Fruit fly (Drosophila melanogaster) whole organism, wandering third instar larva: ENCODE results near the gene Cht7.

Source experiments
- Abd-B ChIP-seq: fragments of >200 bp; optimal IDR thresholded peaks from 2 replicates; lab custom pipeline; 2017; ENCODE audit warnings: missing biosample characterization, missing genetic modification characterization
- CG32264 ChIP-seq: fragments of 200-800 bp; sonication (Bioruptor generic); optimal IDR thresholded peaks from 2 replicates; lab custom pipeline; 2016; ENCODE audit warnings: missing biosample characterization, missing genetic modification characterization
- CrebA ChIP-seq: fragments of 200-800 bp; sonication (Bioruptor generic); optimal IDR thresholded peaks from 2 replicates; lab custom pipeline; 2016; ENCODE audit warnings: missing biosample characterization, mild to moderate bottlenecking, missing genetic modification characterization, borderline replicate concordance
- Dif ChIP-seq: fragments of 200-275, 200-300 bp; sonication (Bioruptor generic); optimal IDR thresholded peaks from 2 replicates; lab custom pipeline; 2018; ENCODE audit warnings: missing biosample characterization, missing genetic modification characterization; ENCODE audit not compliant: partially characterized antibody
- GATAd ChIP-seq: sonication (Bioruptor generic); optimal IDR thresholded peaks from 2 replicates; lab custom pipeline; 2016; ENCODE audit warnings: missing biosample characterization, missing genetic modification characterization
- HLH106 ChIP-seq: fragments of 200-800 bp; optimal IDR thresholded peaks from 3 replicates; lab custom pipeline; 2019; ENCODE audit warnings: missing biosample characterization, mild to moderate bottlenecking, missing genetic modification characterization, moderate library complexity
- Hnf4 ChIP-seq: fragments of 200-800 bp; sonication (Bioruptor generic); optimal IDR thresholded peaks from 2 replicates; lab custom pipeline; 2016; ENCODE audit warnings: missing biosample characterization, mild to moderate bottlenecking, missing genetic modification characterization
- Hr83 ChIP-seq: fragments of 200-300 bp; sonication (Bioruptor generic); optimal IDR thresholded peaks from 2 replicates; lab custom pipeline; 2016; ENCODE audit warnings: missing biosample characterization, mild to moderate bottlenecking, missing genetic modification characterization, moderate library complexity; ENCODE audit not compliant: poor library complexity, severe bottlenecking
- Jra ChIP-seq: sonication (Bioruptor generic); optimal IDR thresholded peaks from 2 replicates; lab custom pipeline; 2016; ENCODE audit warnings: missing biosample characterization, missing genetic modification characterization
- Mio ChIP-seq: sonication (Bioruptor generic); optimal IDR thresholded peaks from 2 replicates; lab custom pipeline; 2016; ENCODE audit warnings: missing biosample characterization, missing genetic modification characterization
- Myc ChIP-seq: fragments of >200 bp; optimal IDR thresholded peaks from 2 replicates; lab custom pipeline; 2017
- N ChIP-seq: fragments of >200 bp; optimal IDR thresholded peaks from 2 replicates; lab custom pipeline; 2018; ENCODE audit warnings: missing biosample characterization, missing external identifiers, missing genetic modification characterization
- OdsH ChIP-seq: fragments of 200-800 bp; sonication (Bioruptor generic); optimal IDR thresholded peaks from 2 replicates; lab custom pipeline; 2016; ENCODE audit warnings: missing biosample characterization, mild to moderate bottlenecking, missing genetic modification characterization
- Rel ChIP-seq, 2 experiments: fragments of 200-800 bp; sonication (Bioruptor generic) in 1 of 2; optimal IDR thresholded peaks; 2 replicates in 1 of 2; 3 replicates in 1 of 2; lab custom pipeline; 2016 to 2019; ENCODE audit warnings: mild to moderate bottlenecking in 2 of 2, missing biosample characterization in 2 of 2, missing genetic modification characterization in 2 of 2, moderate library complexity in 1 of 2
- Sp1 ChIP-seq: fragments of 200-800 bp; sonication (Bioruptor generic); optimal IDR thresholded peaks from 3 replicates; lab custom pipeline; 2019; ENCODE audit warnings: missing biosample characterization, mild to moderate bottlenecking, missing genetic modification characterization, moderate library complexity
- Vsx2 ChIP-seq: fragments of 200-300, 225-300 bp; sonication (Bioruptor generic); optimal IDR thresholded peaks from 2 replicates; lab custom pipeline; 2018; ENCODE audit warnings: missing biosample characterization, missing genetic modification characterization; ENCODE audit not compliant: partially characterized antibody
- br ChIP-seq: fragments of 200-800 bp; sonication (Bioruptor generic); optimal IDR thresholded peaks from 2 replicates; lab custom pipeline; 2016; ENCODE audit warnings: missing biosample characterization, missing genetic modification characterization
- brk ChIP-seq: fragments of 200-800 bp; sonication (Bioruptor generic); optimal IDR thresholded peaks from 2 replicates; lab custom pipeline; 2016; ENCODE audit warnings: missing biosample characterization, mild to moderate bottlenecking, missing genetic modification characterization
- dl ChIP-seq, 2 experiments: fragments of 175-275, 200-275 bp in 1 of 2; fragments of 200-275 bp in 1 of 2; sonication (Bioruptor generic); optimal IDR thresholded peaks; lab custom pipeline; 2018; ENCODE audit warnings: mild to moderate bottlenecking in 2 of 2, missing biosample characterization in 2 of 2, missing genetic modification characterization in 2 of 2, moderate library complexity in 2 of 2; ENCODE audit not compliant: partially characterized antibody in 2 of 2, insufficient read depth in 1 of 2
- dmrt93B ChIP-seq: fragments of 200-800 bp; sonication (Bioruptor generic); optimal IDR thresholded peaks from 2 replicates; lab custom pipeline; 2018; ENCODE audit warnings: missing biosample characterization, mild to moderate bottlenecking, missing genetic modification characterization
- dsf ChIP-seq: sonication (Bioruptor generic); optimal IDR thresholded peaks from 2 replicates; lab custom pipeline; 2016; ENCODE audit warnings: missing biosample characterization, missing genetic modification characterization, borderline replicate concordance
- ey ChIP-seq: fragments of 200-800 bp; sonication (Bioruptor generic); optimal IDR thresholded peaks from 2 replicates; lab custom pipeline; 2016; ENCODE audit warnings: missing biosample characterization, missing genetic modification characterization
- foxo ChIP-seq, 2 experiments: fragments of 200-800 bp; sonication (Bioruptor generic); optimal IDR thresholded peaks; 2 replicates in 1 of 2; 3 replicates in 1 of 2; lab custom pipeline; 2016 to 2017; ENCODE audit warnings: missing biosample characterization in 2 of 2, missing genetic modification characterization in 2 of 2
- fru ChIP-seq: fragments of 200-800 bp; sonication (Bioruptor generic); optimal IDR thresholded peaks from 3 replicates; lab custom pipeline; 2016; ENCODE audit warnings: missing biosample characterization, mild to moderate bottlenecking, missing genetic modification characterization
- h ChIP-seq: fragments of 200-800 bp; sonication (Bioruptor generic); optimal IDR thresholded peaks from 3 replicates; lab custom pipeline; 2016; ENCODE audit warnings: missing biosample characterization, mild to moderate bottlenecking, missing genetic modification characterization
- jim ChIP-seq: fragments of 175-275, 200-325 bp; sonication (Bioruptor generic); optimal IDR thresholded peaks from 2 replicates; lab custom pipeline; 2016; ENCODE audit warnings: missing biosample characterization, mild to moderate bottlenecking, missing genetic modification characterization
- pan ChIP-seq: fragments of >200 bp; optimal IDR thresholded peaks from 2 replicates; lab custom pipeline; 2017
- psq ChIP-seq: fragments of 200-800 bp; sonication (Bioruptor generic); optimal IDR thresholded peaks from 3 replicates; lab custom pipeline; 2017; ENCODE audit warnings: missing biosample characterization, mild to moderate bottlenecking, missing genetic modification characterization, moderate library complexity
- rgr ChIP-seq: fragments of 200-800 bp; sonication (Bioruptor generic); optimal IDR thresholded peaks from 3 replicates; lab custom pipeline; 2016; ENCODE audit warnings: missing biosample characterization, mild to moderate bottlenecking, missing genetic modification characterization
- sage ChIP-seq: fragments of 200-800 bp; sonication (Bioruptor generic); optimal IDR thresholded peaks from 2 replicates; lab custom pipeline; 2016; ENCODE audit warnings: missing biosample characterization, mild to moderate bottlenecking, missing genetic modification characterization
- sv ChIP-seq: fragments of 200-800 bp; sonication (Bioruptor generic); optimal IDR thresholded peaks from 3 replicates; lab custom pipeline; 2016; ENCODE audit warnings: missing biosample characterization, missing genetic modification characterization
- tai ChIP-seq: sonication (Bioruptor generic); optimal IDR thresholded peaks from 2 replicates; lab custom pipeline; 2016; ENCODE audit warnings: missing biosample characterization, missing genetic modification characterization
- woc ChIP-seq: sonication (Bioruptor generic); optimal IDR thresholded peaks from 2 replicates; lab custom pipeline; 2016; ENCODE audit warnings: missing biosample characterization, mild to moderate bottlenecking, missing genetic modification characterization

The Cht7 gene

dm6 chr3L:3077568-3078107 is 29.1 kb downstream of the Cht7 start:
- TF ChIP-seq Hnf4 = peak; percentile 64
- TF ChIP-seq dsf (GFP tag; lab: Kevin White, UChicago) = no peak
- TF ChIP-seq br (GFP tag; lab: Kevin White, UChicago) = peak; percentile 75
- peak; percentile 42 for TF ChIP-seq Mio
- TF ChIP-seq CrebA (GFP tag; lab: Kevin White, UChicago) = peak; percentile 89
- TF ChIP-seq dmrt93B (GFP tag; lab: Kevin White, UChicago) = no peak
- TF ChIP-seq Hr83 (GFP tag; lab: Kevin White, UChicago) = peak; percentile 82
- TF ChIP-seq fru (GFP tag; lab: Kevin White, UChicago) = peak; percentile 59
- peak; percentile 51 for TF ChIP-seq woc
- peak; percentile 55 for TF ChIP-seq OdsH (GFP tag; lab: Kevin White, UChicago)
- TF ChIP-seq CG32264 (GFP tag; lab: Kevin White, UChicago) = no peak
- TF ChIP-seq rgr = peak; percentile 75
- TF ChIP-seq Myc = peak; percentile 20
- TF ChIP-seq GATAd (GFP tag; lab: Kevin White, UChicago) = no peak
- peak; percentile 87 for TF ChIP-seq Jra (GFP tag; lab: Kevin White, UChicago)
- peak; percentile 81 for TF ChIP-seq h
- TF ChIP-seq psq (GFP tag; lab: Kevin White, UChicago) = peak; percentile 96
- peak; percentile 44 for TF ChIP-seq jim (GFP tag; lab: Kevin White, UChicago)
- peak; percentile 52 for TF ChIP-seq ey (GFP tag; lab: Kevin White, UChicago)
- TF ChIP-seq dl (GFP tag; optimal IDR thresholded peaks at IDR 0.05; lab: Kevin White, UChicago; ENCODE audit: insufficient read depth in 1 of 2, partially characterized antibody in 2 of 2) = peak; percentile 44 to 69
- TF ChIP-seq Sp1 (GFP tag; lab: Kevin White, UChicago) = peak; percentile 81
- peak; percentile 22 for TF ChIP-seq brk (GFP tag; lab: Kevin White, UChicago)
- peak; percentile 81 for TF ChIP-seq Rel (GFP tag; optimal IDR thresholded peaks at IDR 0.05; lab: Kevin White, UChicago)
- TF ChIP-seq Rel (tag; optimal IDR thresholded peaks at IDR 0.05; lab: Kevin White, UChicago) = peak; percentile 82
- TF ChIP-seq tai (GFP tag; lab: Kevin White, UChicago) = peak; percentile 3
- no peak for TF ChIP-seq pan (lab: Kevin White, UChicago)
- TF ChIP-seq N = no peak
- peak; percentile 82 for TF ChIP-seq Dif (GFP tag; lab: Kevin White, UChicago)
- TF ChIP-seq HLH106 (tag; lab: Kevin White, UChicago) = peak; percentile 30
- TF ChIP-seq Abd-B (GFP tag; lab: Kevin White, UChicago) = no peak
- TF ChIP-seq foxo (GFP tag; optimal IDR thresholded peaks at IDR 0.05; lab: Kevin White, UChicago) = peak; percentile 59 to 79

dm6 chr3L:3076954-3077353 is 29.8 kb downstream of the Cht7 start:
- TF ChIP-seq Abd-B (GFP tag; lab: Kevin White, UChicago) = no peak
- TF ChIP-seq sage = no peak
- no peak for TF ChIP-seq Sp1 (GFP tag; lab: Kevin White, UChicago)
- TF ChIP-seq Myc = no peak
- no peak for TF ChIP-seq Vsx2 (GFP tag; lab: Kevin White, UChicago)
- TF ChIP-seq tai (GFP tag; lab: Kevin White, UChicago) = no peak
- TF ChIP-seq sv = no peak
- no peak for TF ChIP-seq brk (GFP tag; lab: Kevin White, UChicago)
- no peak for TF ChIP-seq OdsH (GFP tag; lab: Kevin White, UChicago)
- TF ChIP-seq Hr83 (GFP tag; lab: Kevin White, UChicago) = no peak
- no peak for TF ChIP-seq ey (GFP tag; lab: Kevin White, UChicago)
- no peak for TF ChIP-seq Jra (GFP tag; lab: Kevin White, UChicago)
- TF ChIP-seq woc = no peak
- no peak for TF ChIP-seq jim (GFP tag; lab: Kevin White, UChicago)
- TF ChIP-seq rgr = no peak
- no peak for TF ChIP-seq Hnf4
- no peak for TF ChIP-seq CG32264 (GFP tag; lab: Kevin White, UChicago)

DNA sequence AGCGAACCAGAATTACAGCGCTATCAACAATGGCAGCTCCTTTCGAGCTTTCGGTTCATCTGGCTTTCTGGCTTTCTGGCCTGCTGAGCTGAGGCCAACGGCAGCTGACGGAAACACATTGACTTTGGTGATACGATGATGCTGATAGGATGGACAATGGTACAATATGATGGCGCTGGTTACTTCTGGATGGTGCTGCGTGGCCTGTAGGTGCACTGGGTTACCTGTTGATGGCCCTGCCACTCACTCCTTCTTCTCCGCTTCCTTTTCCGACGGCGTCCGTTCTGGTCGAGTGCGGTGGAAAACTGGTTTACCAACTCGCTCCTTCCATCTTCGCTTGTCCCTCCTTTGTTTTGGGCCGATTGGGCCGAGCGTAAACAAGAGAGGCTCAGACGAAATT is 32.0 kb downstream of the Cht7 start:
- TF ChIP-seq fru (GFP tag; lab: Kevin White, UChicago) (peak; percentile 37), HLH106 (tag; lab: Kevin White, UChicago) (no peak), N (no peak), psq (GFP tag; lab: Kevin White, UChicago) (peak; percentile 33), rgr (no peak), CG32264 (GFP tag; lab: Kevin White, UChicago) (no peak), Vsx2 (GFP tag; lab: Kevin White, UChicago) (peak; percentile 70), GATAd (GFP tag; lab: Kevin White, UChicago) (no peak), Hnf4 (no peak)
